Fruit fly (Drosophila melanogaster) S2 (cell line): Measurements from ENCODE around the gene Bsg.

ENCODE experiments used
- CG8478 ChIP-seq: fragments of >200 bp; optimal IDR thresholded peaks from 2 replicates; lab custom pipeline; 2018
- CTCF ChIP-seq, 2 experiments: fragments of >200 bp; optimal IDR thresholded peaks; 2 replicates each; lab custom pipeline; 2018

- TF ChIP-seq CG8478 (lab: Kevin White, UChicago) (no peak), CTCF (optimal IDR thresholded peaks at IDR 0.05; lab: Kevin White, UChicago) (no peak)
These were observed 11.9 kb upstream of the Bsg start, which contains the start of gene poe for dm6 chr2L:8071112-8071976.
